Worm (Caenorhabditis elegans) whole organism, L4 larva: ENCODE measurements around the gene C30G4.4.

Source experiments
- F10B5.3 ChIP-seq: sonication (generic microtip); optimal IDR thresholded peaks from 2 replicates; lab custom pipeline; 2016; ENCODE audit warnings: mild to moderate bottlenecking, missing genetic modification characterization, missing compliant biosample characterization
- F26F4.8 ChIP-seq: fragments of 200-800 bp; sonication (Bioruptor generic); conservative IDR thresholded peaks from 2 replicates; pipeline ENCODE4 v1.3.6; 2022; ENCODE audit warnings: missing genetic modification characterization, missing compliant biosample characterization
- F37D6.2 ChIP-seq: sonication (generic microtip); optimal IDR thresholded peaks from 2 replicates; lab custom pipeline; 2016; ENCODE audit warnings: mild to moderate bottlenecking, missing genetic modification characterization, missing compliant biosample characterization
- F49E8.2 ChIP-seq: sonication (generic microtip); optimal IDR thresholded peaks from 2 replicates; lab custom pipeline; 2016; ENCODE audit warnings: missing compliant biosample characterization, mild to moderate bottlenecking, missing genetic modification characterization, borderline replicate concordance
- R02D3.7 ChIP-seq: fragments of 150-350 bp; sonication (generic microtip); optimal IDR thresholded peaks from 3 replicates; lab custom pipeline; 2014; ENCODE audit warnings: missing biosample characterization, missing genetic modification characterization
- Y75B8A.6 ChIP-seq: fragments of 200-800 bp; sonication (Bioruptor generic); IDR thresholded peaks from 2 replicates; pipeline ENCODE4 v1.3.6; 2022; ENCODE audit warnings: missing genetic modification reagents, missing genetic modification characterization, missing compliant biosample characterization
- ZK546.5 ChIP-seq, 2 experiments: sonication (generic microtip); optimal IDR thresholded peaks; 2 replicates each; lab custom pipeline; 2017; ENCODE audit warnings: missing biosample characterization in 2 of 2, missing genetic modification characterization in 2 of 2
- aly-2 ChIP-seq: sonication (generic microtip); optimal IDR thresholded peaks from 2 replicates; lab custom pipeline; 2018; ENCODE audit warnings: missing biosample characterization, missing genetic modification characterization
- attf-4 ChIP-seq: sonication (generic microtip); optimal IDR thresholded peaks from 3 replicates; lab custom pipeline; 2017; ENCODE audit warnings: missing biosample characterization, missing genetic modification characterization
- ceh-20 ChIP-seq: fragments of 200-800 bp; sonication (Bioruptor generic); IDR thresholded peaks from 2 replicates; pipeline ENCODE4 v1.3.6; 2022; ENCODE audit warnings: missing genetic modification reagents, missing genetic modification characterization, missing compliant biosample characterization
- ceh-44 ChIP-seq: fragments of 200-800 bp; sonication (Bioruptor generic); IDR thresholded peaks from 2 replicates; pipeline ENCODE4 v1.3.6; 2022; ENCODE audit warnings: missing genetic modification reagents, missing genetic modification characterization, missing compliant biosample characterization
- daf-16 ChIP-seq, 3 experiments: sonication (generic microtip); optimal IDR thresholded peaks; 2 replicates each; lab custom pipeline; 2016 to 2017; ENCODE audit warnings: missing genetic modification characterization in 3 of 3, missing genetic modification reagents in 3 of 3, mild to moderate bottlenecking in 2 of 3, missing compliant biosample characterization in 2 of 3, missing biosample characterization in 1 of 3, moderate library complexity in 1 of 3
- daf-8 ChIP-seq: fragments of 200-800 bp; sonication (Bioruptor generic); IDR thresholded peaks from 2 replicates; pipeline ENCODE4 v1.3.6; 2022; ENCODE audit warnings: missing genetic modification characterization, missing compliant biosample characterization
- dmd-6 ChIP-seq: fragments of 200-800 bp; sonication (Bioruptor generic); IDR thresholded peaks from 2 replicates; pipeline ENCODE4 v1.3.6; 2022; ENCODE audit warnings: missing genetic modification reagents, missing genetic modification characterization, missing compliant biosample characterization
- dmd-8 ChIP-seq: fragments of 200-800 bp; sonication (Bioruptor generic); IDR thresholded peaks from 2 replicates; pipeline ENCODE4 v1.3.6; 2022; ENCODE audit warnings: missing genetic modification characterization, missing compliant biosample characterization
- duxl-1 ChIP-seq: sonication (generic microtip); optimal IDR thresholded peaks from 2 replicates; lab custom pipeline; 2016; ENCODE audit warnings: mild to moderate bottlenecking, missing genetic modification characterization, moderate library complexity, missing compliant biosample characterization; ENCODE audit not compliant: poor library complexity
- dve-1 ChIP-seq: sonication (generic microtip); optimal IDR thresholded peaks from 2 replicates; lab custom pipeline; 2017; ENCODE audit warnings: antibody characterized with exemption, mild to moderate bottlenecking, missing genetic modification characterization, missing compliant biosample characterization; ENCODE audit not compliant: insufficient read depth
- egl-43 ChIP-seq: fragments of 200-800 bp; sonication (Bioruptor generic); IDR thresholded peaks from 2 replicates; pipeline ENCODE4 v1.3.6; 2022; ENCODE audit warnings: missing genetic modification reagents, missing genetic modification characterization, missing compliant biosample characterization
- fos-1 ChIP-seq: fragments of 150-350 bp; optimal IDR thresholded peaks from 2 replicates; lab custom pipeline; 2014; ENCODE audit warnings: missing biosample characterization, missing genetic modification characterization
- hif-1 ChIP-seq, 2 experiments: sonication (generic microtip); optimal IDR thresholded peaks; 2 replicates each; lab custom pipeline; 2016 to 2017; ENCODE audit warnings: missing compliant biosample characterization in 2 of 2, missing genetic modification characterization in 2 of 2, missing genetic modification reagents in 2 of 2, missing genotype in 2 of 2, mild to moderate bottlenecking in 1 of 2
- hlh-11 ChIP-seq: fragments of 200-800 bp; sonication (Bioruptor generic); optimal IDR thresholded peaks from 2 replicates; lab custom pipeline; 2018; ENCODE audit warnings: mild to moderate bottlenecking, missing genetic modification characterization, missing compliant biosample characterization
- hlh-30 ChIP-seq: sonication (generic microtip); optimal IDR thresholded peaks from 2 replicates; lab custom pipeline; 2017; ENCODE audit warnings: antibody characterized with exemption, mild to moderate bottlenecking, missing genetic modification characterization, missing compliant biosample characterization; ENCODE audit not compliant: insufficient read depth
- hmg-1.1 ChIP-seq: fragments of 200-800 bp; sonication (Bioruptor generic); IDR thresholded peaks from 2 replicates; pipeline ENCODE4 v1.3.6; 2022; ENCODE audit warnings: missing genetic modification reagents, missing genetic modification characterization, missing compliant biosample characterization
- lim-7 ChIP-seq: fragments of 200-800 bp; sonication (Bioruptor generic); IDR thresholded peaks from 2 replicates; pipeline ENCODE4 v1.3.6; 2022; ENCODE audit warnings: missing genetic modification characterization, missing compliant biosample characterization
- lin-1 ChIP-seq: fragments of 200-800 bp; sonication (Bioruptor generic); IDR thresholded peaks from 2 replicates; pipeline ENCODE4 v1.3.6; 2022; ENCODE audit warnings: missing genetic modification reagents, missing genetic modification characterization, missing compliant biosample characterization
- lin-29 ChIP-seq: fragments of 200-800 bp; sonication (Bioruptor generic); IDR thresholded peaks from 2 replicates; pipeline ENCODE4 v1.3.6; 2022; ENCODE audit warnings: missing genetic modification reagents, missing genetic modification characterization, missing compliant biosample characterization
- lsy-2 ChIP-seq, 2 experiments: fragments of 150-350 bp in 1 of 2; sonication (generic microtip) in 1 of 2; optimal IDR thresholded peaks; 2 replicates each; lab custom pipeline; 2014 to 2017; ENCODE audit warnings: missing biosample characterization in 2 of 2, missing genetic modification characterization in 2 of 2
- mdl-1 ChIP-seq, 2 experiments: fragments of 150-350 bp in 1 of 2; sonication (generic microtip) in 1 of 2; optimal IDR thresholded peaks; 2 replicates each; lab custom pipeline; 2014 to 2017; ENCODE audit warnings: missing biosample characterization in 2 of 2, missing genetic modification characterization in 2 of 2
- mdt-29 ChIP-seq: fragments of 200-800 bp; sonication (Bioruptor generic); IDR thresholded peaks from 2 replicates; pipeline ENCODE4 v1.3.6; 2022; ENCODE audit warnings: missing genetic modification reagents, missing genetic modification characterization, missing compliant biosample characterization
- mep-1 ChIP-seq: fragments of 150-350 bp; sonication (generic microtip); optimal IDR thresholded peaks from 3 replicates; lab custom pipeline; 2014; ENCODE audit warnings: missing biosample characterization, missing genetic modification characterization
- mxl-3 ChIP-seq: fragments of 200-800 bp; sonication (Bioruptor generic); optimal IDR thresholded peaks from 2 replicates; lab custom pipeline; 2018; ENCODE audit warnings: mild to moderate bottlenecking, missing genetic modification characterization, missing compliant biosample characterization
- nhr-11 ChIP-seq: fragments of 150-350 bp; optimal IDR thresholded peaks from 2 replicates; lab custom pipeline; 2014; ENCODE audit warnings: missing biosample characterization, missing genetic modification characterization
- nhr-111 ChIP-seq: fragments of 200-800 bp; sonication (Bioruptor generic); optimal IDR thresholded peaks from 2 replicates; lab custom pipeline; 2018; ENCODE audit warnings: mild to moderate bottlenecking, missing genetic modification characterization, missing compliant biosample characterization
- nhr-237 ChIP-seq: sonication (generic microtip); optimal IDR thresholded peaks from 2 replicates; lab custom pipeline; 2017; ENCODE audit warnings: missing biosample characterization, missing genetic modification characterization
- nhr-25 ChIP-seq: sonication (generic microtip); optimal IDR thresholded peaks from 2 replicates; lab custom pipeline; 2017; ENCODE audit warnings: missing genetic modification characterization, mild to moderate bottlenecking, missing compliant biosample characterization, antibody characterized with exemption, moderate library complexity, borderline replicate concordance; ENCODE audit not compliant: insufficient read depth
- nhr-42 ChIP-seq: fragments of 200-800 bp; sonication (Bioruptor generic); IDR thresholded peaks from 2 replicates; pipeline ENCODE4 v1.3.6; 2022; ENCODE audit warnings: missing genetic modification characterization, missing compliant biosample characterization
- nhr-77 ChIP-seq: fragments of 150-350 bp; optimal IDR thresholded peaks from 2 replicates; lab custom pipeline; 2014; ENCODE audit warnings: missing biosample characterization, missing genetic modification characterization
- pha-4 ChIP-seq, 2 experiments: fragments of 150-350 bp in 1 of 2; fragments of 200-800 bp in 1 of 2; sonication (Bioruptor generic) in 1 of 2; IDR thresholded peaks in 1 of 2; optimal IDR thresholded peaks in 1 of 2; 2 replicates each; pipeline versions ENCODE4 v1.3.6 to Lab custom; 2014 to 2022; ENCODE audit warnings: missing genetic modification characterization in 2 of 2, missing genetic modification reagents in 2 of 2, missing biosample characterization in 1 of 2, missing compliant biosample characterization in 1 of 2
- php-3 ChIP-seq: fragments of 200-800 bp; sonication (Bioruptor generic); IDR thresholded peaks from 2 replicates; pipeline ENCODE4 v1.3.6; 2022; ENCODE audit warnings: missing genetic modification reagents, missing genetic modification characterization, missing compliant biosample characterization
- set-16 ChIP-seq: fragments of 200-800 bp; sonication (Bioruptor generic); IDR thresholded peaks from 2 replicates; pipeline ENCODE4 v1.3.6; 2022; ENCODE audit warnings: missing genetic modification reagents, missing genetic modification characterization, missing compliant biosample characterization
- snpc-1.2 ChIP-seq: fragments of 200-800 bp; sonication (Bioruptor generic); IDR thresholded peaks from 2 replicates; pipeline ENCODE4 v1.3.6; 2022; ENCODE audit warnings: missing genetic modification reagents, missing genetic modification characterization, missing compliant biosample characterization
- tag-97 ChIP-seq: fragments of 200-800 bp; sonication (Bioruptor generic); IDR thresholded peaks from 2 replicates; pipeline ENCODE4 v1.3.6; 2022; ENCODE audit warnings: missing genetic modification characterization, missing compliant biosample characterization
- unc-39 ChIP-seq: sonication (generic microtip); optimal IDR thresholded peaks from 2 replicates; lab custom pipeline; 2017; ENCODE audit warnings: missing biosample characterization, missing genetic modification characterization
- unc-62 ChIP-seq, 3 experiments: fragments of 150-350 bp in 1 of 3; sonication (generic microtip); optimal IDR thresholded peaks in 2 of 3; peaks in 1 of 3; 1 replicate in 1 of 3; 2 replicates in 2 of 3; lab custom pipeline; 2014 to 2017; ENCODE audit warnings: missing biosample characterization in 3 of 3, missing genetic modification characterization in 3 of 3, missing genetic modification reagents in 3 of 3, missing genotype in 1 of 3
- ztf-11 ChIP-seq: fragments of 150-350 bp; optimal IDR thresholded peaks from 2 replicates; lab custom pipeline; 2014; ENCODE audit warnings: missing biosample characterization, missing genetic modification characterization

The C30G4.4 gene

DNA sequence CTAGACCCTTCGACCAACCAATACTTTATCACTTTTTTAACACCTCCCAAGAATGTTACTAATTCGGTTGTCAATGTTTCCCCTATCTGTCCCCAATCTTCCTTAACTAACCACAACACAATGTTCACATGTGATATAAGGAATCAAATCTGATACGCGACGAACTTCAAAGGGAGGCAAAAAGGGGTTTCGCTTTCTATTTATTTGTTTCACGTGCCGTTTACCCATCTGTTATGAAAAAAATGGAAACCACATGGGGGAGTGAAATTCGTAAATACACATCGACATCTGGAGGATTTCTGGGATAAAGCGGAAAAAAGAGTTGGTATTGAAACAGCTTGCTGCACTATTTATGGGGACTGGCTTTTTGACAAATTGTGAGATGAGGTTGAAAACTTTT lies 9.8 kb downstream of the C30G4.4 start (continued):
- no peak for TF ChIP-seq ceh-20 (GFP tag; lab: Robert Waterston, UW)

DNA sequence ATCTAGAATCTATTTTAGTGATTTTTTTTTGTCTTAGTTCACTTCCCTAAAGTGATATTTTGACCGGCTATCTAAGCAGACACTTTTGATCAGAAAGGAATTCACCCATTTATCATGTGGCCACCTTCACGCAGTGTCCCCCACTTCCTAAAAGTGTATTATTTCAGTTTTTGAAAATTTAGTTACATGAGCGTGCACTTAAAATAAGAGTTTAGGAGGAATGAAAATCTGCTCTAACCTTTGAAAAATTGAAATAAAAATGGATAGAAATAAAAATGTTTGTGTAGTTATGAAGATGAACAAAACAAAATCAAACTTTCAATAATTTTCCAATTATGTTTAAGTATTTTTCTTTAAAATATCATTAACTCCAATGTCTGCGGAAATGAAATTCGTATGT lies 12.2 kb downstream of the C30G4.4 start:
- no peak for TF ChIP-seq duxl-1 (tag; lab: Kevin White, UChicago)
- peak in 1 of 2 experiments; percentile 30 for TF ChIP-seq unc-62 (GFP tag; optimal IDR thresholded peaks at IDR 0.05 in 1 of 2; lab: Kevin White, UChicago)
- no peak for TF ChIP-seq unc-62 (tag; optimal IDR thresholded peaks at IDR 0.05; lab: Kevin White, UChicago)
- TF ChIP-seq ZK546.5 (tag; optimal IDR thresholded peaks at IDR 0.05; lab: Kevin White, UChicago) = no peak
- no peak for TF ChIP-seq snpc-1.2 (GFP tag; lab: Robert Waterston, UW)
- TF ChIP-seq daf-8 (GFP tag; lab: Robert Waterston, UW) = no peak
- TF ChIP-seq egl-43 (GFP tag; lab: Robert Waterston, UW) = no peak
- TF ChIP-seq lin-29 (GFP tag; lab: Robert Waterston, UW) = no peak

- TF ChIP-seq lsy-2 (tag; optimal IDR thresholded peaks at IDR 0.05; lab: Kevin White, UChicago) = peak in 1 of 2 experiments; percentile 7
- TF ChIP-seq hlh-30 = peak; percentile 89
- peak; percentile 65 for TF ChIP-seq set-16 (GFP tag; lab: Robert Waterston, UW)
- TF ChIP-seq ceh-20 (GFP tag; lab: Robert Waterston, UW) = 0 out of 2 replicates have a peak, but pooled peaks have one; percentile 11
- TF ChIP-seq mdt-29 (GFP tag; lab: Robert Waterston, UW) = no peak
- no peak for TF ChIP-seq nhr-111 (GFP tag; lab: Kevin White, UChicago)
- TF ChIP-seq aly-2 (tag; lab: Kevin White, UChicago) = no peak
- no peak for TF ChIP-seq pha-4 (GFP tag; IDR thresholded peaks at IDR 0.05; lab: Robert Waterston, UW)
- TF ChIP-seq pha-4 (tag; optimal IDR thresholded peaks at IDR 0.05; lab: Kevin White, UChicago) = no peak
- no peak for TF ChIP-seq F49E8.2
- no peak for TF ChIP-seq nhr-237
- no peak for TF ChIP-seq attf-4 (tag; lab: Kevin White, UChicago)
- TF ChIP-seq dve-1 (tag; lab: Kevin White, UChicago) = no peak
- 0 out of 2 replicates have a peak, but pooled peaks have one; percentile 35 for TF ChIP-seq php-3 (GFP tag; lab: Robert Waterston, UW)
- TF ChIP-seq dmd-8 = no peak
- no peak for TF ChIP-seq nhr-42 (GFP tag; lab: Robert Waterston, UW)
- TF ChIP-seq mep-1 (tag; lab: Kevin White, UChicago) = peak; percentile 14
- no peak for TF ChIP-seq ztf-11 (tag; lab: Kevin White, UChicago)
- TF ChIP-seq nhr-11 (tag; lab: Kevin White, UChicago) = peak; percentile 7
- no peak for TF ChIP-seq hmg-1.1
- no peak for TF ChIP-seq R02D3.7 (tag; lab: Kevin White, UChicago)
- no peak for TF ChIP-seq nhr-77 (tag; lab: Kevin White, UChicago)
- TF ChIP-seq mdl-1 (tag; optimal IDR thresholded peaks at IDR 0.05; lab: Kevin White, UChicago) = peak in 1 of 2 experiments; percentile 65
- TF ChIP-seq nhr-25 = no peak
- peak; percentile 53; the same call in 1 of the 2 replicates for TF ChIP-seq dmd-6
- no peak for TF ChIP-seq hif-1 (tag; optimal IDR thresholded peaks at IDR 0.05; lab: Kevin White, UChicago)
- no peak for TF ChIP-seq ceh-44
- peak; percentile 68 for TF ChIP-seq hlh-11 (tag; lab: Kevin White, UChicago)
- no peak for TF ChIP-seq tag-97 (GFP tag; lab: Robert Waterston, UW)
- TF ChIP-seq F26F4.8 = no peak
- no peak for TF ChIP-seq F10B5.3 (tag; lab: Kevin White, UChicago)
- no peak for TF ChIP-seq Y75B8A.6 (GFP tag; lab: Robert Waterston, UW)
- no peak for TF ChIP-seq lin-1 (GFP tag; lab: Robert Waterston, UW)
- TF ChIP-seq snpc-1.2 (GFP tag; lab: Robert Waterston, UW) = no peak
- no peak for TF ChIP-seq daf-16 (GFP tag; optimal IDR thresholded peaks at IDR 0.05; lab: Kevin White, UChicago)
- no peak for TF ChIP-seq daf-16 (tag; optimal IDR thresholded peaks at IDR 0.05; lab: Kevin White, UChicago)
- peak; percentile 28 for TF ChIP-seq mxl-3
- no peak for TF ChIP-seq fos-1 (tag; lab: Kevin White, UChicago)
- TF ChIP-seq lim-7 (GFP tag; lab: Robert Waterston, UW) = no peak
- TF ChIP-seq unc-39 = no peak
- no peak for TF ChIP-seq F37D6.2 (tag; lab: Kevin White, UChicago)
Measured at ce11 chrX:17058340-17058739, 13.6 kb downstream of the C30G4.4 start.
